Worm (Caenorhabditis elegans): ENCODE data around the gene T25D3.3.

T25D3.3 gene

DNA sequence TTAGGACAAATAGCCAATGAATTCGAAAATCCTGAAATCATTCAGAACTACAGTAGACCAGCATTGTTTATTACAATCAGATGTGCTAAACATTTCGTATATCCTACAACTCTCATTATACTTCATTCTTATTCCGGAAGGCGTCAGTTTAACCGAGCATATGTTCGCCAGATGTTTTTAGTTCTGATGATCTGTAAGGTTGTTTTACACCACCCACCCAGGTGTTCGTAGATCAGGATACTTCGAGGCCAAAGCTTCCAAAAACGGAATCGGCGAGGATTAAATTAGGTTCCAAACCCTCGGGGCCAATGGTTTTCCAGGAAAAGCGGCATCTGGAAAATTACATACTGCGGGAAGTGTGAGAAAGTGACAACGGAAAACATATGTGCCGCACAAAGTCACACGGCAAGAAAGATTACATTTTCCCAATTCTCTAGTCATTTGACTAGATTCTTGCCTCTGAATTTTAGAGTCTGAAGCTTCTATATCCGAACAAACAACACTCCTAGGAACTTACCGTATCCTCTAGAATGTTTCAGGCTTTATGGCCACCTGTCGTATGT, 8.3 kb downstream of the T25D3.3 start (continued):
- TF ChIP-seq nhr-237 (tag; optimal IDR thresholded peaks at IDR 0.05) (no peak), alr-1 (tag; optimal IDR thresholded peaks at IDR 0.05; ENCODE audit: borderline replicate concordance) (no peak), egl-27 (tag; optimal IDR thresholded peaks at IDR 0.05) (no peak), ceh-90 (tag; optimal IDR thresholded peaks at IDR 0.05) (no peak), fos-1 (tag; optimal IDR thresholded peaks at IDR 0.05) (no peak), lir-3 (tag; optimal IDR thresholded peaks at IDR 0.05; ENCODE audit: poor library complexity) (no peak), nhr-47 (tag; optimal IDR thresholded peaks at IDR 0.05) (peak; percentile 27), lin-14 (GFP tag; optimal IDR thresholded peaks at IDR 0.05) (peak; percentile 59), lin-35 (GFP tag; optimal IDR thresholded peaks at IDR 0.05) (no peak), efl-1 (optimal IDR thresholded peaks at IDR 0.05) (no peak), efl-1 (GFP tag; optimal IDR thresholded peaks at IDR 0.05 in 1 of 2) (peak in 1 of 2 experiments; percentile 37), C04F5.9 (tag; optimal IDR thresholded peaks at IDR 0.05) (no peak), sptf-1 (tag; optimal IDR thresholded peaks at IDR 0.05) (no peak), ceh-82 (tag; optimal IDR thresholded peaks at IDR 0.05) (no peak), snpc-4 (tag; optimal IDR thresholded peaks at IDR 0.05) (no peak), nhr-71 (tag; optimal IDR thresholded peaks at IDR 0.05) (peak; percentile 69), unc-86 (tag; optimal IDR thresholded peaks at IDR 0.05) (no peak), elt-3 (tag; optimal IDR thresholded peaks at IDR 0.05) (no peak), nhr-11 (tag; optimal IDR thresholded peaks at IDR 0.05) (no peak), C16A3.4 (tag; optimal IDR thresholded peaks at IDR 0.05) (no peak), isw-1 (GFP tag; IDR thresholded peaks at IDR 0.05) (no peak), Y116A8C.19 (tag; optimal IDR thresholded peaks at IDR 0.05; ENCODE audit: borderline replicate concordance) (no peak), hlh-17 (GFP tag; optimal IDR thresholded peaks at IDR 0.05; ENCODE audit: borderline replicate concordance) (no peak), lin-39 (tag; optimal IDR thresholded peaks at IDR 0.05) (no peak), unc-98 (GFP tag; IDR thresholded peaks at IDR 0.05) (no peak), irx-1 (tag; optimal IDR thresholded peaks at IDR 0.05) (no peak), sox-4 (tag; optimal IDR thresholded peaks at IDR 0.05) (no peak), tbx-2 (tag; optimal IDR thresholded peaks at IDR 0.05) (no peak), C34B4.2 (tag; optimal IDR thresholded peaks at IDR 0.05) (no peak), zip-4 (GFP tag; optimal IDR thresholded peaks at IDR 0.05) (no peak), nhr-90 (tag; optimal IDR thresholded peaks at IDR 0.05; ENCODE audit: poor library complexity) (no peak), zag-1 (tag; optimal IDR thresholded peaks at IDR 0.05) (no peak), fkh-4 (tag; optimal IDR thresholded peaks at IDR 0.05; ENCODE audit: borderline replicate concordance) (peak; percentile 84), sup-37 (GFP tag; optimal IDR thresholded peaks at IDR 0.05) (no peak), ztf-11 (tag; optimal IDR thresholded peaks at IDR 0.05) (no peak), nhr-84 (tag; optimal IDR thresholded peaks at IDR 0.05) (no peak), lin-13 (GFP tag; optimal IDR thresholded peaks at IDR 0.05) (no peak), grh-1 (GFP tag; IDR thresholded peaks at IDR 0.05) (no peak), nhr-19 (GFP tag; conservative IDR thresholded peaks at IDR 0.05) (no peak)

- peak; percentile 19 for TF ChIP-seq nhr-20 (tag; optimal IDR thresholded peaks at IDR 0.05)
- no peak for TF ChIP-seq lin-35 (GFP tag; optimal IDR thresholded peaks at IDR 0.05)
- peak; percentile 72 for TF ChIP-seq rnt-1 (tag; optimal IDR thresholded peaks at IDR 0.05)
- TF ChIP-seq isw-1 (GFP tag; IDR thresholded peaks at IDR 0.05) = no peak
- TF ChIP-seq snu-23 (GFP tag; optimal IDR thresholded peaks at IDR 0.05) = peak; percentile 48
- peak; percentile 32 for TF ChIP-seq dsc-1 (tag; optimal IDR thresholded peaks at IDR 0.05)
- TF ChIP-seq nhr-19 (GFP tag; conservative IDR thresholded peaks at IDR 0.05) = peak; percentile 51
- peak in 1 of 2 experiments; percentile 22 for TF ChIP-seq efl-1 (optimal IDR thresholded peaks at IDR 0.05)
- TF ChIP-seq efl-1 (GFP tag; optimal IDR thresholded peaks at IDR 0.05 in 1 of 2) = peak in 1 of 2 experiments; percentile 92
- no peak for TF ChIP-seq F16B12.6 (tag; optimal IDR thresholded peaks at IDR 0.05)
- peak; percentile 31 to 41 for TF ChIP-seq lsy-2 (tag; optimal IDR thresholded peaks at IDR 0.05)
- TF ChIP-seq lin-39 (tag; optimal IDR thresholded peaks at IDR 0.05) = peak; percentile 8
- TF ChIP-seq tbx-2 (tag; optimal IDR thresholded peaks at IDR 0.05) = peak; percentile 4
- TF ChIP-seq nhr-71 (tag; optimal IDR thresholded peaks at IDR 0.05) = peak; percentile 71
- peak; percentile 77 for TF ChIP-seq lin-14 (GFP tag; optimal IDR thresholded peaks at IDR 0.05)
- TF ChIP-seq xbp-1 (tag; optimal IDR thresholded peaks at IDR 0.05) = peak; percentile 47
Observed at ce11 chrII:161275-161674, 8.9 kb downstream of the T25D3.3 start.

Measured in whole organism, L1 larva.